Fruit fly (Drosophila melanogaster) whole organism, embryonic: ENCODE data around the gene Eig71Ei.
A peak's percentile ranks its signal among the peaks of the same experiment; 100 is the strongest.

Source experiments
- Awh ChIP-seq: fragments of 200-800 bp; sonication (Bioruptor generic); IDR thresholded peaks from 2 replicates; pipeline ENCODE4, ENCODE4 v1.3.6; 2022; ENCODE audit warnings: missing biosample characterization, missing genetic modification characterization
- Blimp-1 ChIP-seq: fragments of 200-800 bp; sonication (Bioruptor generic); optimal IDR thresholded peaks from 3 replicates; lab custom pipeline; 2018; ENCODE audit warnings: missing biosample characterization, missing genetic modification characterization, mild to moderate bottlenecking, moderate library complexity, missing genetic modification reagents
- CG10543 ChIP-seq: fragments of 200-800 bp; sonication (Bioruptor generic); optimal IDR thresholded peaks from 3 replicates; lab custom pipeline; 2017; ENCODE audit warnings: missing biosample characterization, mild to moderate bottlenecking, missing genetic modification characterization, moderate library complexity
- CG10565 ChIP-seq: fragments of 200-800 bp; sonication (Bioruptor generic); optimal IDR thresholded peaks from 3 replicates; lab custom pipeline; 2016; ENCODE audit warnings: missing biosample characterization, mild to moderate bottlenecking, missing genetic modification characterization
- CG12219 ChIP-seq: fragments of 200-800 bp; sonication (Bioruptor generic); optimal IDR thresholded peaks from 3 replicates; lab custom pipeline; 2018; ENCODE audit warnings: missing biosample characterization, mild to moderate bottlenecking, missing genetic modification characterization
- CG1233 ChIP-seq: fragments of 200-800 bp; sonication (Bioruptor generic); optimal IDR thresholded peaks from 4 replicates; lab custom pipeline; 2018; ENCODE audit warnings: missing biosample characterization, mild to moderate bottlenecking, missing genetic modification characterization
- CG12942 ChIP-seq: fragments of 200-800 bp; sonication (Bioruptor generic); optimal IDR thresholded peaks from 3 replicates; lab custom pipeline; 2016; ENCODE audit warnings: missing biosample characterization, missing genetic modification characterization
- CG13287 ChIP-seq: fragments of 200-800 bp; sonication (Bioruptor generic); IDR thresholded peaks from 2 replicates; pipeline ENCODE4 v1.3.6; 2022; ENCODE audit warnings: missing biosample characterization, missing genetic modification characterization; ENCODE audit not compliant: partially characterized antibody
- CG15073 ChIP-seq: fragments of 200-800 bp; sonication (Bioruptor generic); optimal IDR thresholded peaks from 2 replicates; lab custom pipeline; 2016; ENCODE audit warnings: missing biosample characterization, missing genetic modification characterization
- CG15601 ChIP-seq: fragments of 200-800 bp; sonication (Bioruptor generic); optimal IDR thresholded peaks from 3 replicates; lab custom pipeline; 2019; ENCODE audit warnings: missing biosample characterization, mild to moderate bottlenecking, missing genetic modification characterization, moderate library complexity
- CG15696 ChIP-seq: fragments of 200-800 bp; sonication (Bioruptor generic); optimal IDR thresholded peaks from 2 replicates; lab custom pipeline; 2019; ENCODE audit warnings: missing biosample characterization, mild to moderate bottlenecking, missing genetic modification characterization, moderate library complexity
- CG17359 ChIP-seq: fragments of 200-800 bp; sonication (Bioruptor generic); optimal IDR thresholded peaks from 3 replicates; lab custom pipeline; 2018; ENCODE audit warnings: missing biosample characterization, mild to moderate bottlenecking, missing genetic modification characterization, moderate library complexity
- CG2678 ChIP-seq: fragments of 200-800 bp; sonication (Bioruptor generic); optimal IDR thresholded peaks from 3 replicates; lab custom pipeline; 2019; ENCODE audit warnings: missing biosample characterization, mild to moderate bottlenecking, missing genetic modification characterization, moderate library complexity
- CG33557 ChIP-seq: fragments of 200-800 bp; sonication (Bioruptor generic); optimal IDR thresholded peaks from 2 replicates; lab custom pipeline; 2019; ENCODE audit warnings: missing biosample characterization, mild to moderate bottlenecking, missing genetic modification characterization, moderate library complexity
- CG3407 ChIP-seq: fragments of 200-800 bp; sonication (Bioruptor generic); optimal IDR thresholded peaks from 2 replicates; lab custom pipeline; 2018; ENCODE audit warnings: missing biosample characterization, mild to moderate bottlenecking, missing genetic modification characterization
- CG7745 ChIP-seq: fragments of 200-800 bp; sonication (Bioruptor generic); optimal IDR thresholded peaks from 2 replicates; lab custom pipeline; 2018; ENCODE audit warnings: missing biosample characterization, mild to moderate bottlenecking, missing genetic modification characterization, moderate library complexity
- CG8281 ChIP-seq: fragments of 200-800 bp; sonication (Bioruptor generic); optimal IDR thresholded peaks from 2 replicates; lab custom pipeline; 2018; ENCODE audit warnings: missing biosample characterization, mild to moderate bottlenecking, missing genetic modification characterization, moderate library complexity
- CG8290 ChIP-seq, 3 experiments: fragments of 200-800 bp; sonication (Bioruptor generic); optimal IDR thresholded peaks; 2 replicates each; lab custom pipeline; 2016 to 2019; ENCODE audit warnings: missing biosample characterization in 3 of 3, missing genetic modification characterization in 3 of 3, mild to moderate bottlenecking in 2 of 3, moderate library complexity in 1 of 3
- CG9727 ChIP-seq: fragments of 200-800 bp; sonication (Bioruptor generic); optimal IDR thresholded peaks from 3 replicates; lab custom pipeline; 2017; ENCODE audit warnings: missing biosample characterization, mild to moderate bottlenecking, missing genetic modification characterization
- D ChIP-seq, 2 experiments: fragments of 200-800 bp in 1 of 2; fragments of >200 bp in 1 of 2; sonication (Bioruptor generic) in 1 of 2; optimal IDR thresholded peaks; 2 replicates in 1 of 2; 3 replicates in 1 of 2; lab custom pipeline; 2017; ENCODE audit warnings: mild to moderate bottlenecking in 1 of 2, missing biosample characterization in 1 of 2, missing genetic modification characterization in 1 of 2, missing genetic modification reagents in 1 of 2
- HLHmδ ChIP-seq: fragments of 200-800 bp; sonication (Bioruptor generic); optimal IDR thresholded peaks from 2 replicates; lab custom pipeline; 2018; ENCODE audit warnings: missing biosample characterization, mild to moderate bottlenecking, missing genetic modification characterization, moderate library complexity
- Hr78 ChIP-seq, 2 experiments: fragments of 200-800 bp in 1 of 2; fragments of >200 bp in 1 of 2; sonication (Bioruptor generic) in 1 of 2; optimal IDR thresholded peaks; 2 replicates each; lab custom pipeline; 2017 to 2019; ENCODE audit warnings: missing biosample characterization in 2 of 2, missing genetic modification characterization in 2 of 2, mild to moderate bottlenecking in 1 of 2, moderate library complexity in 1 of 2
- Kr ChIP-seq: fragments of 200-800 bp; sonication (Bioruptor generic); optimal IDR thresholded peaks from 2 replicates; lab custom pipeline; 2017; ENCODE audit warnings: missing biosample characterization, mild to moderate bottlenecking, missing genetic modification characterization
- MESR4 ChIP-seq: fragments of 200-800 bp; sonication (Bioruptor generic); optimal IDR thresholded peaks from 2 replicates; lab custom pipeline; 2018; ENCODE audit warnings: missing biosample characterization, mild to moderate bottlenecking, missing genetic modification characterization, moderate library complexity
- Pdp1 ChIP-seq, 2 experiments: fragments of 200-800 bp; sonication (Bioruptor generic); optimal IDR thresholded peaks; 3 replicates each; lab custom pipeline; 2016; ENCODE audit warnings: missing biosample characterization in 2 of 2, missing genetic modification characterization in 2 of 2, mild to moderate bottlenecking in 1 of 2, moderate library complexity in 1 of 2
- Sox100B ChIP-seq: fragments of 200-800 bp; sonication (Bioruptor generic); optimal IDR thresholded peaks from 3 replicates; lab custom pipeline; 2018; ENCODE audit warnings: missing biosample characterization, mild to moderate bottlenecking, missing genetic modification characterization
- Vsx1 ChIP-seq: fragments of 200-800 bp; sonication (Bioruptor generic); optimal IDR thresholded peaks from 2 replicates; lab custom pipeline; 2017; ENCODE audit warnings: missing biosample characterization, mild to moderate bottlenecking, missing genetic modification characterization, missing genetic modification reagents
- ara ChIP-seq: fragments of 200-800 bp; sonication (Bioruptor generic); IDR thresholded peaks from 2 replicates; pipeline ENCODE4 v1.3.6; 2022; ENCODE audit warnings: missing biosample characterization, missing genetic modification characterization
- bsh ChIP-seq, 2 experiments: fragments of 200-800 bp; sonication (Bioruptor generic); optimal IDR thresholded peaks; 2 replicates each; lab custom pipeline; 2017 to 2018; ENCODE audit warnings: mild to moderate bottlenecking in 2 of 2, missing biosample characterization in 2 of 2, missing genetic modification characterization in 2 of 2, moderate library complexity in 1 of 2
- caup ChIP-seq: fragments of 200-800 bp; sonication (Bioruptor generic); optimal IDR thresholded peaks from 3 replicates; lab custom pipeline; 2017; ENCODE audit warnings: missing biosample characterization, mild to moderate bottlenecking, missing genetic modification characterization, moderate library complexity; ENCODE audit not compliant: severe bottlenecking
- eve ChIP-seq, 2 experiments: fragments of >200 bp; optimal IDR thresholded peaks; 2 replicates each; lab custom pipeline; 2017; ENCODE audit warnings: missing biosample characterization in 2 of 2, missing genetic modification characterization in 2 of 2
- fd64A ChIP-seq: fragments of 200-800 bp; sonication (Bioruptor generic); optimal IDR thresholded peaks from 3 replicates; lab custom pipeline; 2018; ENCODE audit warnings: missing biosample characterization, mild to moderate bottlenecking, missing genetic modification characterization
- gem ChIP-seq: fragments of 200-800 bp; sonication (Bioruptor generic); optimal IDR thresholded peaks from 2 replicates; lab custom pipeline; 2019; ENCODE audit warnings: missing biosample characterization, mild to moderate bottlenecking, missing genetic modification characterization, moderate library complexity
- grn ChIP-seq: fragments of 200-800 bp; sonication (Bioruptor generic); optimal IDR thresholded peaks from 3 replicates; lab custom pipeline; 2017; ENCODE audit warnings: missing biosample characterization, missing genetic modification characterization
- her ChIP-seq: fragments of 200-800 bp; sonication (Bioruptor generic); optimal IDR thresholded peaks from 2 replicates; lab custom pipeline; 2016; ENCODE audit warnings: missing biosample characterization, missing genetic modification characterization
- jumu ChIP-seq: fragments of 200-800 bp; sonication (Bioruptor generic); optimal IDR thresholded peaks from 3 replicates; lab custom pipeline; 2016; ENCODE audit warnings: missing biosample characterization, missing genetic modification characterization
- kni ChIP-seq: fragments of 200-800 bp; sonication (Bioruptor generic); optimal IDR thresholded peaks from 3 replicates; lab custom pipeline; 2017; ENCODE audit warnings: mild to moderate bottlenecking, missing biosample characterization, missing genetic modification reagents, missing genetic modification characterization
- lab ChIP-seq: fragments of 200-800 bp; sonication (Bioruptor generic); optimal IDR thresholded peaks from 3 replicates; lab custom pipeline; 2017; ENCODE audit warnings: missing biosample characterization, missing genetic modification characterization, mild to moderate bottlenecking, moderate library complexity, missing genetic modification reagents
- oc ChIP-seq: fragments of 200-800 bp; sonication (Bioruptor generic); optimal IDR thresholded peaks from 2 replicates; lab custom pipeline; 2018; ENCODE audit warnings: missing biosample characterization, mild to moderate bottlenecking, missing genetic modification characterization, moderate library complexity
- onecut ChIP-seq: fragments of 200-800 bp; sonication (Bioruptor generic); IDR thresholded peaks from 2 replicates; pipeline ENCODE4 v1.3.6; 2022; ENCODE audit warnings: missing biosample characterization, missing genetic modification characterization
- otp ChIP-seq: fragments of 200-800 bp; sonication (Bioruptor generic); IDR thresholded peaks from 3 replicates; pipeline ENCODE4, ENCODE4 v1.3.6; 2022; ENCODE audit warnings: missing biosample characterization, missing genetic modification characterization
- pan ChIP-seq, 4 experiments: fragments of >200 bp in 3 of 4; fragments of 200-800 bp in 1 of 4; sonication (Bioruptor generic) in 1 of 4; optimal IDR thresholded peaks in 3 of 4; IDR thresholded peaks in 1 of 4; 2 replicates each; pipeline versions ENCODE4 v1.3.6 to Lab custom; 2017 to 2022; ENCODE audit warnings: missing biosample characterization in 2 of 4, missing genetic modification characterization in 2 of 4, mixed read lengths in 1 of 4
- sqz ChIP-seq: fragments of 200-800 bp; sonication (Bioruptor generic); optimal IDR thresholded peaks from 3 replicates; lab custom pipeline; 2018; ENCODE audit warnings: missing biosample characterization, mild to moderate bottlenecking, missing genetic modification characterization
- sug ChIP-seq: fragments of 200-800 bp; optimal IDR thresholded peaks from 2 replicates; lab custom pipeline; 2019; ENCODE audit warnings: missing biosample characterization, mild to moderate bottlenecking, missing genetic modification characterization, moderate library complexity
- unpg ChIP-seq: fragments of 200-800 bp; sonication (Bioruptor generic); optimal IDR thresholded peaks from 3 replicates; lab custom pipeline; 2018; ENCODE audit warnings: missing biosample characterization, mild to moderate bottlenecking, missing genetic modification characterization, moderate library complexity
- vvl ChIP-seq: fragments of 200-800 bp; sonication (Bioruptor generic); IDR thresholded peaks from 2 replicates; pipeline ENCODE4 v1.3.6; 2022; ENCODE audit warnings: missing biosample characterization, missing genetic modification characterization

The Eig71Ei gene

DNA sequence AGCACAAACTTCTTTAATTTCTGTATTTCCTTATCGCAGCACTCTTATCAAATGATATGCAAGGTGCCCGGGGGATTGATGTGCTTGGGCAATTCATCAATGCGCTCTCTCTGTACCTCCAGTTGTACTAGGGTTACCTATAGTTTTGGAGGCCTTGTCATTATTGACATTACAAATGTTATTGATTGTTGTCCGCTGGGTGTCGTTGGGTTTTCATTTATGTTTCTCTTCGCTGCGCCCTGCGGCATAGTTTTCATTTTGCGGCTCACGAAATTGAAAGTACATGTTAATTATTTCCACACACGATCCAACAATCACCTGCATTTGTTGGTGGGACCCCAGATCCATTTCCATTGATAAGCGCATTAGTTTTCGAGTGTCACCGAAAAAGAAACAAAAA lies 46.7 kb downstream of the Eig71Ei start:
- TF ChIP-seq CG7745 (tag; lab: Kevin White, UChicago) = peak; percentile 19
- peak; percentile 28 for TF ChIP-seq CG2678 (tag; lab: Kevin White, UChicago)
- TF ChIP-seq HLHmδ (GFP tag; lab: Kevin White, UChicago) = peak; percentile 20
- peak; percentile 53 for TF ChIP-seq CG33557 (GFP tag; lab: Kevin White, UChicago)
- peak; percentile 5 for TF ChIP-seq unpg (GFP tag; lab: Kevin White, UChicago)
- TF ChIP-seq grn (GFP tag; lab: Kevin White, UChicago) = peak; percentile 61
- peak; percentile 40; the same call in 1 of the 2 replicates for TF ChIP-seq onecut (GFP tag; lab: Robert Waterston, UW)
- TF ChIP-seq sqz = peak; percentile 2
- no peak for TF ChIP-seq jumu (GFP tag; lab: Kevin White, UChicago)
- TF ChIP-seq gem (tag; lab: Kevin White, UChicago) = no peak
- peak; percentile 26 for TF ChIP-seq Vsx1 (GFP tag; lab: Kevin White, UChicago)
- TF ChIP-seq fd64A (GFP tag; lab: Kevin White, UChicago) = peak; percentile 28
- peak; percentile 39 for TF ChIP-seq CG1233 (GFP tag; lab: Kevin White, UChicago)
- TF ChIP-seq otp = peak; percentile 56; the same call in 1 of the 3 replicates
- peak; percentile 54; the same call in 1 of the 2 replicates for TF ChIP-seq Awh
- TF ChIP-seq CG17359 (tag; lab: Kevin White, UChicago) = peak; percentile 15
- no peak for TF ChIP-seq her (GFP tag; lab: Kevin White, UChicago)
- TF ChIP-seq oc = peak; percentile 28
- no peak for TF ChIP-seq caup (GFP tag; lab: Kevin White, UChicago)
- TF ChIP-seq kni (GFP tag; lab: Kevin White, UChicago) = peak; percentile 82
- TF ChIP-seq CG10565 = no peak
- TF ChIP-seq ara (GFP tag; lab: Robert Waterston, UW) = peak; percentile 32; the same call in 1 of the 2 replicates
- peak; percentile 47 for TF ChIP-seq CG15601 (tag; lab: Kevin White, UChicago)
- peak; percentile 68 for TF ChIP-seq CG8281
- TF ChIP-seq sug = peak; percentile 72
- peak in 1 of 2 experiments; percentile 59 for TF ChIP-seq Hr78 (GFP tag; optimal IDR thresholded peaks at IDR 0.05; lab: Kevin White, UChicago)
- peak; percentile 72 for TF ChIP-seq Blimp-1 (GFP tag; lab: Kevin White, UChicago)
- TF ChIP-seq CG15696 (tag; lab: Kevin White, UChicago) = peak; percentile 47
- TF ChIP-seq pan (optimal IDR thresholded peaks at IDR 0.05; lab: Kevin White, UChicago) = no peak
- TF ChIP-seq pan (GFP tag; optimal IDR thresholded peaks at IDR 0.05 in 1 of 2, IDR thresholded peaks at IDR 0.05 in 1 of 2) = peak in 1 of 2 experiments; percentile 29
- TF ChIP-seq CG10543 (GFP tag; lab: Kevin White, UChicago) = peak; percentile 34
- peak; percentile 33 for TF ChIP-seq CG12219 (GFP tag; lab: Kevin White, UChicago)
- TF ChIP-seq Pdp1 (GFP tag; optimal IDR thresholded peaks at IDR 0.05; lab: Kevin White, UChicago) = peak in 1 of 2 experiments; percentile 34
- no peak for TF ChIP-seq CG13287
- TF ChIP-seq CG9727 = peak; percentile 1
- TF ChIP-seq D (optimal IDR thresholded peaks at IDR 0.05; lab: Kevin White, UChicago) = no peak
- peak; percentile 4 for TF ChIP-seq D (GFP tag; optimal IDR thresholded peaks at IDR 0.05; lab: Kevin White, UChicago)
- no peak for TF ChIP-seq CG15073 (GFP tag; lab: Kevin White, UChicago)
- TF ChIP-seq Kr (GFP tag; lab: Kevin White, UChicago) = peak; percentile 2
- TF ChIP-seq Sox100B = peak; percentile 42
- peak; percentile 41 for TF ChIP-seq vvl (GFP tag; lab: Robert Waterston, UW)
- peak in 1 of 2 experiments; percentile 38 for TF ChIP-seq eve (GFP tag; optimal IDR thresholded peaks at IDR 0.05; lab: Kevin White, UChicago)
- TF ChIP-seq MESR4 (GFP tag; lab: Kevin White, UChicago) = no peak
- peak; percentile 68 for TF ChIP-seq lab (GFP tag; lab: Kevin White, UChicago)
- TF ChIP-seq bsh (GFP tag; optimal IDR thresholded peaks at IDR 0.05; lab: Kevin White, UChicago) = peak in 1 of 2 experiments; percentile 23
- TF ChIP-seq CG3407 = peak; percentile 45
- TF ChIP-seq CG8290 (GFP tag; optimal IDR thresholded peaks at IDR 0.05; lab: Kevin White, UChicago) = no peak
- peak in 1 of 2 experiments; percentile 7 for TF ChIP-seq CG8290 (tag; optimal IDR thresholded peaks at IDR 0.05; lab: Kevin White, UChicago)
- TF ChIP-seq CG12942 = no peak
